Fruit fly (Drosophila melanogaster) S2 (cell line): ENCODE data around the gene pasha.

Source experiments
- CG8478 ChIP-seq: fragments of >200 bp; optimal IDR thresholded peaks from 2 replicates; lab custom pipeline; 2018
- CTCF ChIP-seq, 2 experiments: fragments of >200 bp; optimal IDR thresholded peaks; 2 replicates each; lab custom pipeline; 2018

DNA sequence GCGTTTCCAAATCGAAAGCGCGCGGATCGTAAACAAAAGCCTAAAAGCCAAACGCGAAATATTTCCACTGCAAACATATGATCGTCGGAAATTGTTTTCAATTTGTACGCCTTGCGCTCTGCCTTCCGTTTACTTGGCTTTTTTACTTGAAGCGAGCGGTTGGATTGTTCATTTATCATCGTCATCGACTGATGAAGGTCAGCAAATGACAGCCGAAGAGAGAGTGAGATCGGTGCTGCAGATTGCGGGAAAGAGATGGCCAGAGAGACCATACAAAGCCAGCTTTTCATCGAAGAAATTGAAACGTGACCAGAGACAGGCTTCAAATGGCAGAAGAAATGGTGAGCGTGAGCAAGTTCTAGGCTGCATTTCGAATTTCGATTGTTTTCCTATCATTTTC lies 12.0 kb upstream of the pasha start:
- no peak for TF ChIP-seq CTCF (optimal IDR thresholded peaks at IDR 0.05; lab: Kevin White, UChicago)
- no peak for TF ChIP-seq CG8478
